Worm (Caenorhabditis elegans) whole organism, L4/young adult: ENCODE measurements around the gene madd-2.
A peak's percentile ranks its signal among the peaks of the same experiment; 100 is the strongest.

Experiments
- W03F9.2 ChIP-seq: fragments of 150-350 bp; optimal IDR thresholded peaks from 2 replicates; lab custom pipeline; 2014; ENCODE audit warnings: missing biosample characterization, missing genetic modification characterization
- dao-5 ChIP-seq: sonication (generic microtip); optimal IDR thresholded peaks from 2 replicates; lab custom pipeline; 2016; ENCODE audit warnings: missing genotype, missing genetic modification characterization, moderate library complexity, missing compliant biosample characterization
- him-1 ChIP-seq: sonication (generic microtip); optimal IDR thresholded peaks from 2 replicates; lab custom pipeline; 2016; ENCODE audit warnings: missing genotype, missing genetic modification reagents, missing genetic modification characterization, missing compliant biosample characterization

The madd-2 gene

ce11 chrV:1235355-1235754, at the start of gene madd-2:
Gene madd-2, minus strand, starts transcription at chrV:1235455.
- TF ChIP-seq W03F9.2 (tag; lab: Kevin White, UChicago) (no peak), him-1 (tag; lab: Kevin White, UChicago) (no peak), dao-5 (tag; lab: Kevin White, UChicago) (no peak)

- TF ChIP-seq him-1 (tag; lab: Kevin White, UChicago), result no peak
- TF ChIP-seq W03F9.2 (tag; lab: Kevin White, UChicago), result no peak
- TF ChIP-seq dao-5 (tag; lab: Kevin White, UChicago), result no peak
Measured at ce11 chrV:1278529-1278928, 43.3 kb upstream of the madd-2 start.

ce11 chrV:1277926-1278325, 42.7 kb upstream of the madd-2 start:
- TF ChIP-seq W03F9.2 (tag; lab: Kevin White, UChicago), result no peak

ce11 chrV:1275924-1276323, 40.7 kb upstream of the madd-2 start, which contains the start of gene Y75B7B.2:
Gene Y75B7B.2, minus strand, starts transcription at chrV:1276024.
- TF ChIP-seq him-1 (tag; lab: Kevin White, UChicago), result no peak

- TF ChIP-seq W03F9.2 (tag; lab: Kevin White, UChicago) (no peak), dao-5 (tag; lab: Kevin White, UChicago) (no peak), him-1 (tag; lab: Kevin White, UChicago) (no peak)
Measured at ce11 chrV:1270611-1271010, 35.4 kb upstream of the madd-2 start, which contains the start of gene Y75B7B.1. Gene Y75B7B.1, plus strand, starts transcription at chrV:1270911.

ce11 chrV:1266540-1266939, 31.3 kb upstream of the madd-2 start:
- TF ChIP-seq dao-5 (tag; lab: Kevin White, UChicago) (no peak), W03F9.2 (tag; lab: Kevin White, UChicago) (no peak)

- TF ChIP-seq W03F9.2 (tag; lab: Kevin White, UChicago), result peak; percentile 88
- no peak for TF ChIP-seq dao-5 (tag; lab: Kevin White, UChicago)
Measured at ce11 chrV:1263939-1264823, 28.9 kb upstream of the madd-2 start, which contains the start of the genes rab-1 and C39F7.5. Gene rab-1, minus strand, starts transcription at chrV:1263989. Gene C39F7.5, plus strand, starts transcription at chrV:1264773.

ce11 chrV:1263078-1263732, 27.9 kb upstream of the madd-2 start:
- TF ChIP-seq W03F9.2 (tag; lab: Kevin White, UChicago) (no peak), dao-5 (tag; lab: Kevin White, UChicago) (no peak), him-1 (tag; lab: Kevin White, UChicago) (no peak)

ce11 chrV:1262036-1262435, 26.8 kb upstream of the madd-2 start:
- TF ChIP-seq dao-5 (tag; lab: Kevin White, UChicago) (no peak), him-1 (tag; lab: Kevin White, UChicago) (no peak)

ce11 chrV:1260042-1260441, 24.8 kb upstream of the madd-2 start, which contains the start of gene C39F7.1:
Gene C39F7.1, plus strand, starts transcription at chrV:1260342.
- TF ChIP-seq W03F9.2 (tag; lab: Kevin White, UChicago) (no peak), him-1 (tag; lab: Kevin White, UChicago) (no peak), dao-5 (tag; lab: Kevin White, UChicago) (no peak)

- TF ChIP-seq W03F9.2 (tag; lab: Kevin White, UChicago), result no peak
- no peak for TF ChIP-seq dao-5 (tag; lab: Kevin White, UChicago)
- TF ChIP-seq him-1 (tag; lab: Kevin White, UChicago), result no peak
Measured at ce11 chrV:1252794-1253193, 17.5 kb upstream of the madd-2 start.

- no peak for TF ChIP-seq him-1 (tag; lab: Kevin White, UChicago)
- TF ChIP-seq W03F9.2 (tag; lab: Kevin White, UChicago), result no peak
- no peak for TF ChIP-seq dao-5 (tag; lab: Kevin White, UChicago)
Measured at ce11 chrV:1244021-1244708, 8.9 kb upstream of the madd-2 start.

ce11 chrV:1243011-1243410, 7.8 kb upstream of the madd-2 start:
- no peak for TF ChIP-seq him-1 (tag; lab: Kevin White, UChicago)
- TF ChIP-seq dao-5 (tag; lab: Kevin White, UChicago), result no peak
- no peak for TF ChIP-seq W03F9.2 (tag; lab: Kevin White, UChicago)
